Fruit fly (Drosophila melanogaster) whole organism, embryonic: Measurements from ENCODE around the gene Sr-CIII.

ENCODE experiments used
- Bgb ChIP-seq: fragments of 200-800 bp; sonication (Bioruptor generic); IDR thresholded peaks from 2 replicates; pipeline ENCODE4 v1.3.6; 2022; ENCODE audit warnings: missing biosample characterization, missing genetic modification characterization; ENCODE audit not compliant: partially characterized antibody
- C15 ChIP-seq: fragments of 200-800 bp; sonication (Bioruptor generic); IDR thresholded peaks from 3 replicates; pipeline ENCODE4 v1.3.6; 2022; ENCODE audit warnings: missing biosample characterization, missing genetic modification characterization
- CG12071 ChIP-seq: fragments of 200-800 bp; sonication (Bioruptor generic); optimal IDR thresholded peaks from 3 replicates; lab custom pipeline; 2018; ENCODE audit warnings: missing biosample characterization, mild to moderate bottlenecking, missing genetic modification characterization
- CG12942 ChIP-seq: fragments of 200-800 bp; sonication (Bioruptor generic); optimal IDR thresholded peaks from 3 replicates; lab custom pipeline; 2016; ENCODE audit warnings: missing biosample characterization, missing genetic modification characterization
- CG18619 ChIP-seq: fragments of 200-800 bp; sonication (Bioruptor generic); optimal IDR thresholded peaks from 3 replicates; lab custom pipeline; 2017; ENCODE audit warnings: missing biosample characterization, mild to moderate bottlenecking, missing genetic modification characterization
- CG33557 ChIP-seq: fragments of 200-800 bp; sonication (Bioruptor generic); optimal IDR thresholded peaks from 2 replicates; lab custom pipeline; 2019; ENCODE audit warnings: missing biosample characterization, mild to moderate bottlenecking, missing genetic modification characterization, moderate library complexity
- Dll ChIP-seq: fragments of 200-800 bp; sonication (Bioruptor generic); IDR thresholded peaks from 4 replicates; pipeline ENCODE4 v1.3.6; 2022; ENCODE audit warnings: missing biosample characterization, missing genetic modification characterization; ENCODE audit not compliant: partially characterized antibody
- Dp ChIP-seq: fragments of 200-800 bp; sonication (Bioruptor generic); optimal IDR thresholded peaks from 2 replicates; lab custom pipeline; 2018; ENCODE audit warnings: missing biosample characterization, mild to moderate bottlenecking, missing genetic modification characterization, moderate library complexity
- abd-A ChIP-seq: fragments of 200-800 bp; sonication (Bioruptor generic); optimal IDR thresholded peaks from 3 replicates; lab custom pipeline; 2019; ENCODE audit warnings: missing biosample characterization, mild to moderate bottlenecking, missing genetic modification characterization, moderate library complexity
- ap ChIP-seq: fragments of 200-800 bp; sonication (Bioruptor generic); IDR thresholded peaks from 2 replicates; pipeline ENCODE4 v1.3.6; 2022; ENCODE audit warnings: missing biosample characterization, missing genetic modification characterization
- bsh ChIP-seq, 2 experiments: fragments of 200-800 bp; sonication (Bioruptor generic); optimal IDR thresholded peaks; 2 replicates each; lab custom pipeline; 2017 to 2018; ENCODE audit warnings: mild to moderate bottlenecking in 2 of 2, missing biosample characterization in 2 of 2, missing genetic modification characterization in 2 of 2, moderate library complexity in 1 of 2
- sna ChIP-seq: fragments of 200-800 bp; sonication (Bioruptor generic); IDR thresholded peaks from 2 replicates; pipeline ENCODE4 v1.3.6; 2022; ENCODE audit warnings: missing biosample characterization, missing genetic modification characterization; ENCODE audit not compliant: partially characterized antibody
- tgo ChIP-seq: fragments of 200-800 bp; sonication (Bioruptor generic); IDR thresholded peaks from 3 replicates; pipeline ENCODE4 v1.3.6; 2022; ENCODE audit warnings: missing biosample characterization, missing genetic modification characterization

DNA sequence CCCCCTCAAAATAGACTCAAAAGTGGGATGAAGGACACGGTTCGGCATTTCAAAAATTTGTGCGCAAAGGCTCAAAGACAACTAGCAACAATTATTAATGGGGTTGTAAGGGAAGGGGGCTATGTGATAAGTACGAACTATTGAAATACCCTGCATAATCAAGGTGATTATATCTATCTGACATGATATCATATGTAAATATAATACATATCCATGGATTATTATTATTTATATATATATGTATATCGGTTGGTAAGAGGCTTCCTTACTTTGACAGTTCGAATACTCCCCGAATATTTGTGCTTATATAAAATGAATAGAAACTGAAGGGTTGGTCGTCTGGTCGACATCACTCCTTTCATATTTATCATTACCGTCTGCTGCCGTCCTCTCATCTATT is 13.8 kb downstream of the Sr-CIII start:
- no peak for TF ChIP-seq sna (GFP tag; lab: Robert Waterston, UW)
- TF ChIP-seq ap (GFP tag; lab: Robert Waterston, UW) = no peak
- TF ChIP-seq Dp (GFP tag; lab: Kevin White, UChicago) = no peak
- TF ChIP-seq Bgb (GFP tag; lab: Robert Waterston, UW) = no peak
- no peak for TF ChIP-seq CG33557 (GFP tag; lab: Kevin White, UChicago)
- no peak for TF ChIP-seq CG12071 (GFP tag; lab: Kevin White, UChicago)
- TF ChIP-seq tgo (GFP tag; lab: Robert Waterston, UW) = no peak
- no peak for TF ChIP-seq CG18619 (GFP tag; lab: Kevin White, UChicago)
- no peak for TF ChIP-seq C15 (GFP tag; lab: Robert Waterston, UW)
- TF ChIP-seq CG12942 (GFP tag; lab: Kevin White, UChicago) = no peak
- no peak for TF ChIP-seq Dll (GFP tag; lab: Robert Waterston, UW)
- TF ChIP-seq abd-A (tag; lab: Kevin White, UChicago) = no peak
- TF ChIP-seq bsh (GFP tag; optimal IDR thresholded peaks at IDR 0.05; lab: Kevin White, UChicago) = no peak
